Fruit fly (Drosophila melanogaster): ENCODE measurements around the gene bel.

bel gene

dm6 chr3R:8694110-8694826 lies 33.7 kb upstream of the bel start (continued):
- TF ChIP-seq Dek (tag; optimal IDR thresholded peaks at IDR 0.05) (no peak), CG6854 (GFP tag; optimal IDR thresholded peaks at IDR 0.05) (peak; percentile 77), CG15011 (GFP tag; optimal IDR thresholded peaks at IDR 0.05) (peak; percentile 2), Hmr (GFP tag; optimal IDR thresholded peaks at IDR 0.05) (peak; percentile 80), Hand (GFP tag; optimal IDR thresholded peaks at IDR 0.05) (peak; percentile 91), sr (GFP tag; IDR thresholded peaks at IDR 0.05) (no peak), CG3281 (GFP tag; optimal IDR thresholded peaks at IDR 0.05) (no peak), CG15514 (GFP tag; optimal IDR thresholded peaks at IDR 0.05) (peak; percentile 70), Rfx (GFP tag; IDR thresholded peaks at IDR 0.05) (peak; percentile 66; the same call in 1 of the 2 replicates), dpn (GFP tag; optimal IDR thresholded peaks at IDR 0.05) (peak in 1 of 2 experiments; percentile 10), CG34376 (GFP tag; optimal IDR thresholded peaks at IDR 0.05) (peak; percentile 95), odd (GFP tag; optimal IDR thresholded peaks at IDR 0.05) (peak; percentile 55), CG12299 (tag; optimal IDR thresholded peaks at IDR 0.05) (peak; percentile 2), mirr (GFP tag; optimal IDR thresholded peaks at IDR 0.05) (peak; percentile 54), CG13775 (GFP tag; optimal IDR thresholded peaks at IDR 0.05) (peak; percentile 17), z (GFP tag; IDR thresholded peaks at IDR 0.05) (peak; percentile 89), CG10321 (GFP tag; IDR thresholded peaks at IDR 0.05) (peak; percentile 20; the same call in 1 of the 2 replicates), ewg (GFP tag; optimal IDR thresholded peaks at IDR 0.05) (peak; percentile 68), CG16779 (GFP tag; IDR thresholded peaks at IDR 0.05) (no peak), CG10431 (GFP tag; optimal IDR thresholded peaks at IDR 0.05) (no peak), CG4328 (GFP tag; optimal IDR thresholded peaks at IDR 0.05) (peak; percentile 32), lab (GFP tag; optimal IDR thresholded peaks at IDR 0.05) (peak; percentile 56), CG13424 (tag; optimal IDR thresholded peaks at IDR 0.05) (no peak), chm (GFP tag; IDR thresholded peaks at IDR 0.05) (peak; percentile 50; the same call in 1 of the 2 replicates), CG13296 (GFP tag; optimal IDR thresholded peaks at IDR 0.05) (peak; percentile 80), C15 (GFP tag; IDR thresholded peaks at IDR 0.05) (peak; percentile 31; the same call in 1 of the 3 replicates), Fer2 (tag; optimal IDR thresholded peaks at IDR 0.05) (peak; percentile 30), caup (GFP tag; optimal IDR thresholded peaks at IDR 0.05; ENCODE audit: severe bottlenecking) (peak; percentile 59), CG32532 (GFP tag; IDR thresholded peaks at IDR 0.05) (peak; percentile 74; the same call in 1 of the 2 replicates), gt (GFP tag; IDR thresholded peaks at IDR 0.05) (no peak), CG18262 (tag; optimal IDR thresholded peaks at IDR 0.05) (no peak), CG6813 (GFP tag; optimal IDR thresholded peaks at IDR 0.05) (peak; percentile 21), btn (GFP tag; optimal IDR thresholded peaks at IDR 0.05) (no peak), CG17568 (GFP tag; optimal IDR thresholded peaks at IDR 0.05) (peak; percentile 44), onecut (GFP tag; IDR thresholded peaks at IDR 0.05) (peak; percentile 14; the same call in 1 of the 2 replicates), CG13287 (GFP tag; IDR thresholded peaks at IDR 0.05; ENCODE audit: partially characterized antibody) (no peak), CG10654 (GFP tag; optimal IDR thresholded peaks at IDR 0.05) (no peak), pnt (GFP tag; optimal IDR thresholded peaks at IDR 0.05) (no peak), CG6765 (GFP tag; optimal IDR thresholded peaks at IDR 0.05) (peak; percentile 89), CG15479 (GFP tag; optimal IDR thresholded peaks at IDR 0.05) (peak; percentile 58), CG1529 (GFP tag; optimal IDR thresholded peaks at IDR 0.05) (no peak), CG10366 (GFP tag; IDR thresholded peaks at IDR 0.05) (no peak), seq (GFP tag; IDR thresholded peaks at IDR 0.05) (peak; percentile 89), NFAT (GFP tag; IDR thresholded peaks at IDR 0.05) (peak; percentile 36; the same call in 1 of the 2 replicates), Dad (GFP tag; optimal IDR thresholded peaks at IDR 0.05) (no peak), CG8089 (GFP tag; optimal IDR thresholded peaks at IDR 0.05) (no peak), Fer3 (tag; optimal IDR thresholded peaks at IDR 0.05) (peak; percentile 62), sqz (GFP tag; optimal IDR thresholded peaks at IDR 0.05) (peak; percentile 93), Atf6 (GFP tag; IDR thresholded peaks at IDR 0.05) (peak; percentile 78)
